Worm (Caenorhabditis elegans) whole organism, late embryonic: ENCODE measurements around the gene T27E7.5.

Source experiments
- C38D4.7 ChIP-seq: fragments of 200-800 bp; sonication (Bioruptor generic); optimal IDR thresholded peaks from 2 replicates; lab custom pipeline; 2018; ENCODE audit warnings: mild to moderate bottlenecking, missing genetic modification characterization, moderate library complexity, missing compliant biosample characterization
- Y22D7AL.16 ChIP-seq: sonication (generic microtip); optimal IDR thresholded peaks from 2 replicates; lab custom pipeline; 2016; ENCODE audit warnings: missing genetic modification characterization, missing compliant biosample characterization
- ama-1 ChIP-seq: fragments of 150-350 bp; optimal IDR thresholded peaks from 2 replicates; lab custom pipeline; 2014
- ceh-34 ChIP-seq: sonication (generic microtip); optimal IDR thresholded peaks from 2 replicates; lab custom pipeline; 2016; ENCODE audit warnings: mild to moderate bottlenecking, missing genetic modification characterization, missing compliant biosample characterization
- dve-1 ChIP-seq: sonication (generic microtip); optimal IDR thresholded peaks from 2 replicates; lab custom pipeline; 2017; ENCODE audit warnings: antibody characterized with exemption, mild to moderate bottlenecking, missing genetic modification characterization, missing compliant biosample characterization
- elt-2 ChIP-seq: sonication (generic microtip); optimal IDR thresholded peaks from 2 replicates; lab custom pipeline; 2016; ENCODE audit warnings: missing genetic modification reagents, missing genetic modification characterization, missing compliant biosample characterization
- fkh-10 ChIP-seq: fragments of 150-350 bp; optimal IDR thresholded peaks from 2 replicates; lab custom pipeline; 2014; ENCODE audit warnings: missing biosample characterization, missing genetic modification reagents, missing genetic modification characterization
- hlh-15 ChIP-seq: sonication (generic microtip); optimal IDR thresholded peaks from 2 replicates; lab custom pipeline; 2016; ENCODE audit warnings: missing genetic modification characterization, missing compliant biosample characterization
- hlh-6 ChIP-seq: sonication (generic microtip); optimal IDR thresholded peaks from 2 replicates; lab custom pipeline; 2016; ENCODE audit warnings: missing genotype, missing genetic modification characterization, missing compliant biosample characterization
- pag-3 ChIP-seq: sonication (generic microtip); optimal IDR thresholded peaks from 2 replicates; lab custom pipeline; 2016; ENCODE audit warnings: missing compliant biosample characterization, missing genetic modification characterization, borderline replicate concordance
- pha-2 ChIP-seq: sonication (generic microtip); optimal IDR thresholded peaks from 2 replicates; lab custom pipeline; 2017; ENCODE audit warnings: mild to moderate bottlenecking, missing genetic modification characterization, missing compliant biosample characterization
- rnt-1 ChIP-seq: sonication (generic microtip); optimal IDR thresholded peaks from 2 replicates; lab custom pipeline; 2016; ENCODE audit warnings: missing genetic modification characterization, missing compliant biosample characterization
- unc-42 ChIP-seq: sonication (generic microtip); optimal IDR thresholded peaks from 2 replicates; lab custom pipeline; 2016; ENCODE audit warnings: missing genotype, missing genetic modification characterization, missing compliant biosample characterization
- ztf-16 ChIP-seq: sonication (generic microtip); optimal IDR thresholded peaks from 2 replicates; lab custom pipeline; 2017; ENCODE audit warnings: missing genetic modification characterization, missing compliant biosample characterization

- no peak for TF ChIP-seq rnt-1 (tag; lab: Kevin White, UChicago)
- TF ChIP-seq ama-1 (lab: Kevin White, UChicago) = no peak
- no peak for TF ChIP-seq Y22D7AL.16
- TF ChIP-seq pag-3 (tag; lab: Kevin White, UChicago) = no peak
- TF ChIP-seq hlh-6 (tag; lab: Kevin White, UChicago) = no peak
- TF ChIP-seq ceh-34 (tag; lab: Kevin White, UChicago) = no peak
- TF ChIP-seq ztf-16 (tag; lab: Kevin White, UChicago) = no peak
- no peak for TF ChIP-seq dve-1 (tag; lab: Kevin White, UChicago)
- TF ChIP-seq unc-42 = no peak
- no peak for TF ChIP-seq fkh-10 (GFP tag; lab: Kevin White, UChicago)
- no peak for TF ChIP-seq pha-2 (tag; lab: Kevin White, UChicago)
- TF ChIP-seq C38D4.7 (GFP tag; lab: Kevin White, UChicago) = no peak
- TF ChIP-seq elt-2 = peak; percentile 1
- no peak for TF ChIP-seq hlh-15
Observed at ce11 chrIV:14559267-14559666, 22.3 kb downstream of the T27E7.5 start.
